Worm (Caenorhabditis elegans) whole organism, L2 larva: ENCODE measurements around the gene F41C3.7.
"Not testable (repeated sequence)": the region's sequence is repeated elsewhere in the genome, so short reads cannot be mapped to it uniquely, and the experiment has no call there.

Source experiments
- C34F6.9 ChIP-seq: fragments of 150-350 bp; optimal IDR thresholded peaks from 2 replicates; lab custom pipeline; 2014; ENCODE audit warnings: missing biosample characterization, missing genetic modification characterization
- F13H6.1 ChIP-seq: sonication (generic microtip); optimal IDR thresholded peaks from 2 replicates; lab custom pipeline; 2016; ENCODE audit warnings: missing genetic modification characterization, missing compliant biosample characterization
- Y55F3AM.14 ChIP-seq: fragments of 200-800 bp; sonication (Bioruptor generic); optimal IDR thresholded peaks from 2 replicates; lab custom pipeline; 2018; ENCODE audit warnings: mild to moderate bottlenecking, missing genetic modification characterization, missing compliant biosample characterization
- ZK546.5 ChIP-seq: sonication (generic microtip); optimal IDR thresholded peaks from 2 replicates; lab custom pipeline; 2017; ENCODE audit warnings: missing biosample characterization, missing genetic modification characterization
- alr-1 ChIP-seq: fragments of 150-350 bp; optimal IDR thresholded peaks from 2 replicates; lab custom pipeline; 2014; ENCODE audit warnings: missing biosample characterization, missing genetic modification characterization
- ama-1 ChIP-seq: fragments of 150-350 bp; optimal IDR thresholded peaks from 2 replicates; lab custom pipeline; 2018; ENCODE audit warnings: inconsistent platforms
- blmp-1 ChIP-seq: sonication (generic microtip); optimal IDR thresholded peaks from 2 replicates; lab custom pipeline; 2017; ENCODE audit warnings: missing genetic modification characterization, mild to moderate bottlenecking, missing compliant biosample characterization, antibody characterized with exemption, moderate library complexity; ENCODE audit not compliant: insufficient read depth
- ceh-16 ChIP-seq: fragments of 150-350 bp; optimal IDR thresholded peaks from 2 replicates; lab custom pipeline; 2014; ENCODE audit warnings: missing biosample characterization, missing genetic modification characterization
- crh-2 ChIP-seq: sonication (generic microtip); optimal IDR thresholded peaks from 2 replicates; lab custom pipeline; 2017; ENCODE audit warnings: missing biosample characterization, missing genetic modification characterization
- dmd-4 ChIP-seq: sonication (generic microtip); optimal IDR thresholded peaks from 2 replicates; lab custom pipeline; 2017; ENCODE audit warnings: missing biosample characterization, missing genetic modification characterization
- egl-27 ChIP-seq: sonication (generic microtip); optimal IDR thresholded peaks from 3 replicates; lab custom pipeline; 2017; ENCODE audit warnings: missing biosample characterization, missing genetic modification reagents, missing genetic modification characterization
- fos-1 ChIP-seq: fragments of 150-350 bp; optimal IDR thresholded peaks from 2 replicates; lab custom pipeline; 2014; ENCODE audit warnings: missing biosample characterization, missing genetic modification characterization
- gmeb-1 ChIP-seq: fragments of 150-350 bp; optimal IDR thresholded peaks from 2 replicates; lab custom pipeline; 2014; ENCODE audit warnings: missing biosample characterization, missing genetic modification characterization
- lin-11 ChIP-seq: fragments of 150-350 bp; sonication (generic microtip); optimal IDR thresholded peaks from 2 replicates; lab custom pipeline; 2014; ENCODE audit warnings: missing biosample characterization, missing genetic modification characterization, inconsistent platforms, mixed read lengths
- lin-13 ChIP-seq: fragments of 150-350 bp; optimal IDR thresholded peaks from 2 replicates; lab custom pipeline; 2014; ENCODE audit warnings: missing biosample characterization, missing genetic modification reagents, missing genetic modification characterization
- lsy-2 ChIP-seq, 2 experiments: fragments of 150-350 bp in 1 of 2; sonication (generic microtip) in 1 of 2; optimal IDR thresholded peaks; 2 replicates each; lab custom pipeline; 2014 to 2017; ENCODE audit warnings: missing biosample characterization in 2 of 2, missing genetic modification characterization in 2 of 2
- mbf-1 ChIP-seq: sonication (generic microtip); optimal IDR thresholded peaks from 2 replicates; lab custom pipeline; 2017; ENCODE audit warnings: missing biosample characterization, missing genetic modification characterization
- mdl-1 ChIP-seq, 2 experiments: fragments of 150-350 bp in 1 of 2; sonication (generic microtip) in 1 of 2; optimal IDR thresholded peaks; 2 replicates each; lab custom pipeline; 2017; ENCODE audit warnings: missing biosample characterization in 2 of 2, missing genetic modification characterization in 2 of 2
- nhr-12 ChIP-seq: fragments of 150-350 bp; optimal IDR thresholded peaks from 2 replicates; lab custom pipeline; 2014; ENCODE audit warnings: missing biosample characterization, missing genetic modification characterization
- nhr-129 ChIP-seq: fragments of 150-350 bp; optimal IDR thresholded peaks from 2 replicates; lab custom pipeline; 2014; ENCODE audit warnings: missing biosample characterization, missing genetic modification characterization
- nhr-21 ChIP-seq: fragments of 150-350 bp; optimal IDR thresholded peaks from 2 replicates; lab custom pipeline; 2014; ENCODE audit warnings: missing biosample characterization, missing genetic modification characterization
- nhr-23 ChIP-seq: fragments of 150-350 bp; optimal IDR thresholded peaks from 2 replicates; lab custom pipeline; 2014; ENCODE audit warnings: missing biosample characterization, missing genetic modification reagents, missing genetic modification characterization
- nhr-25 ChIP-seq: fragments of 150-350 bp; sonication (generic microtip); optimal IDR thresholded peaks from 3 replicates; lab custom pipeline; 2014; ENCODE audit warnings: missing biosample characterization, missing genetic modification characterization
- nhr-6 ChIP-seq: fragments of 150-350 bp; optimal IDR thresholded peaks from 2 replicates; lab custom pipeline; 2014; ENCODE audit warnings: missing biosample characterization, missing genetic modification characterization
- nhr-77 ChIP-seq: fragments of 150-350 bp; optimal IDR thresholded peaks from 2 replicates; lab custom pipeline; 2014; ENCODE audit warnings: missing biosample characterization, missing genetic modification characterization
- sem-4 ChIP-seq: fragments of 150-350 bp; optimal IDR thresholded peaks from 2 replicates; lab custom pipeline; 2014; ENCODE audit warnings: missing biosample characterization, missing genetic modification reagents, missing genetic modification characterization
- skn-1 ChIP-seq: sonication (generic microtip); optimal IDR thresholded peaks from 2 replicates; lab custom pipeline; 2017; ENCODE audit warnings: missing biosample characterization, missing genetic modification characterization
- sma-3 ChIP-seq: sonication (generic microtip); optimal IDR thresholded peaks from 2 replicates; lab custom pipeline; 2016; ENCODE audit warnings: missing genetic modification reagents, missing genetic modification characterization, missing compliant biosample characterization
- sma-9 ChIP-seq, 2 experiments: fragments of 150-350 bp in 1 of 2; sonication (generic microtip) in 1 of 2; optimal IDR thresholded peaks; 2 replicates each; lab custom pipeline; 2014 to 2016; ENCODE audit warnings: missing genetic modification characterization in 2 of 2, mild to moderate bottlenecking in 1 of 2, missing biosample characterization in 1 of 2, missing compliant biosample characterization in 1 of 2, missing genetic modification reagents in 1 of 2, moderate library complexity in 1 of 2
- snpc-4 ChIP-seq: fragments of 150-350 bp; optimal IDR thresholded peaks from 2 replicates; lab custom pipeline; 2014; ENCODE audit warnings: missing biosample characterization, missing genetic modification characterization
- unc-39 ChIP-seq: fragments of 150-350 bp; optimal IDR thresholded peaks from 2 replicates; lab custom pipeline; 2014; ENCODE audit warnings: missing biosample characterization, missing genetic modification characterization
- unc-55 ChIP-seq: fragments of 150-350 bp; sonication (generic microtip); optimal IDR thresholded peaks from 3 replicates; lab custom pipeline; 2014; ENCODE audit warnings: missing biosample characterization, missing genetic modification reagents, missing genetic modification characterization
- zag-1 ChIP-seq: fragments of 150-350 bp; optimal IDR thresholded peaks from 2 replicates; lab custom pipeline; 2014; ENCODE audit warnings: missing biosample characterization, missing genetic modification characterization
- ztf-1 ChIP-seq: fragments of 200-800 bp; sonication (Bioruptor generic); conservative IDR thresholded peaks from 2 replicates; pipeline ENCODE4 v1.3.6; 2022; ENCODE audit warnings: missing genetic modification characterization, missing compliant biosample characterization
- ztf-11 ChIP-seq: sonication (generic microtip); optimal IDR thresholded peaks from 2 replicates; lab custom pipeline; 2017; ENCODE audit warnings: missing biosample characterization, missing genetic modification characterization
- ztf-4 ChIP-seq: fragments of 150-350 bp; optimal IDR thresholded peaks from 2 replicates; lab custom pipeline; 2014; ENCODE audit warnings: missing biosample characterization, missing genetic modification characterization

Gene F41C3.7

ce11 chrII:4698266-4698771 is 31.5 kb upstream of the F41C3.7 start, which contains the start of the genes rpn-5 and scc-1 (continued):
- TF ChIP-seq ztf-4 (tag; lab: Kevin White, UChicago): no peak
- TF ChIP-seq crh-2: peak; percentile 84
- no peak for TF ChIP-seq ztf-1 (GFP tag; lab: Robert Waterston, UW)
- TF ChIP-seq Y55F3AM.14 (GFP tag; lab: Kevin White, UChicago): no peak
- peak; percentile 4 for TF ChIP-seq sem-4 (tag; lab: Kevin White, UChicago)
- TF ChIP-seq gmeb-1 (tag; lab: Kevin White, UChicago): peak; percentile 91
- TF ChIP-seq ztf-11: no peak
- peak; percentile 33 for TF ChIP-seq egl-27
- TF ChIP-seq nhr-12 (tag; lab: Kevin White, UChicago): no peak
- TF ChIP-seq nhr-25: peak; percentile 67
- TF ChIP-seq zag-1 (tag; lab: Kevin White, UChicago): no peak
- TF ChIP-seq lin-11 (tag; lab: Kevin White, UChicago): peak; percentile 53
- peak; percentile 70 for TF ChIP-seq nhr-21 (tag; lab: Kevin White, UChicago)
- TF ChIP-seq skn-1 (tag; lab: Kevin White, UChicago): peak; percentile 98
- TF ChIP-seq F13H6.1 (tag; lab: Kevin White, UChicago): peak; percentile 25
- TF ChIP-seq nhr-129 (tag; lab: Kevin White, UChicago): peak; percentile 81
- TF ChIP-seq, all 48 proteins: peak for 22

ce11 chrII:4701482-4702119 is 28.2 kb upstream of the F41C3.7 start, which contains the start of gene unc-85:
Gene unc-85 (plus strand): TSS chrII:4702069.
- TF ChIP-seq unc-55 (GFP tag; lab: Kevin White, UChicago) (peak; percentile 69), lin-13 (peak; percentile 65), sma-9 (GFP tag; optimal IDR thresholded peaks at IDR 0.05; lab: Kevin White, UChicago) (peak; percentile 22), C34F6.9 (peak; percentile 62), gmeb-1 (tag; lab: Kevin White, UChicago) (peak; percentile 58), nhr-21 (tag; lab: Kevin White, UChicago) (peak; percentile 17), nhr-129 (tag; lab: Kevin White, UChicago) (peak; percentile 71), nhr-6 (tag; lab: Kevin White, UChicago) (peak; percentile 22), mdl-1 (tag; optimal IDR thresholded peaks at IDR 0.05; lab: Kevin White, UChicago) (peak in 1 of 2 experiments; percentile 44), lin-11 (tag; lab: Kevin White, UChicago) (peak; percentile 23), F13H6.1 (tag; lab: Kevin White, UChicago) (peak; percentile 80), crh-2 (peak; percentile 73), lsy-2 (tag; optimal IDR thresholded peaks at IDR 0.05; lab: Kevin White, UChicago) (peak; percentile 66 to 89), nhr-25 (peak; percentile 69), sma-3 (GFP tag; lab: Kevin White, UChicago) (peak; percentile 78)
- TF ChIP-seq sma-9 (tag; optimal IDR thresholded peaks at IDR 0.05; lab: Kevin White, UChicago): not testable (repeated sequence)
- TF ChIP-seq, all 48 proteins: peak for 15; not testable (repeated sequence) for 33

ce11 chrII:4703011-4703410 is 26.8 kb upstream of the F41C3.7 start:
- TF ChIP-seq dmd-4: no peak
- TF ChIP-seq blmp-1 (tag; lab: Kevin White, UChicago): no peak
- no peak for TF ChIP-seq nhr-77 (tag; lab: Kevin White, UChicago)
- TF ChIP-seq lsy-2 (tag; optimal IDR thresholded peaks at IDR 0.05; lab: Kevin White, UChicago): no peak
- no peak for TF ChIP-seq nhr-129 (tag; lab: Kevin White, UChicago)
- TF ChIP-seq ceh-16 (tag; lab: Kevin White, UChicago): no peak
- no peak for TF ChIP-seq fos-1 (tag; lab: Kevin White, UChicago)
- no peak for TF ChIP-seq mdl-1 (tag; optimal IDR thresholded peaks at IDR 0.05; lab: Kevin White, UChicago)
- TF ChIP-seq zag-1 (tag; lab: Kevin White, UChicago): no peak
- TF ChIP-seq ZK546.5 (tag; lab: Kevin White, UChicago): no peak
- no peak for TF ChIP-seq unc-55 (GFP tag; lab: Kevin White, UChicago)
- TF ChIP-seq crh-2: no peak
- TF ChIP-seq snpc-4: no peak
- no peak for TF ChIP-seq nhr-23
- no peak for TF ChIP-seq nhr-21 (tag; lab: Kevin White, UChicago)

- TF ChIP-seq sma-9 (GFP tag; optimal IDR thresholded peaks at IDR 0.05; lab: Kevin White, UChicago) (peak; percentile 22), sma-9 (tag; optimal IDR thresholded peaks at IDR 0.05; lab: Kevin White, UChicago) (no peak), sem-4 (tag; lab: Kevin White, UChicago) (no peak), unc-55 (GFP tag; lab: Kevin White, UChicago) (peak; percentile 67), crh-2 (peak; percentile 52), lsy-2 (tag; optimal IDR thresholded peaks at IDR 0.05; lab: Kevin White, UChicago) (peak; percentile 86 to 97), gmeb-1 (tag; lab: Kevin White, UChicago) (peak; percentile 69), nhr-25 (peak; percentile 41), nhr-23 (no peak), F13H6.1 (tag; lab: Kevin White, UChicago) (peak; percentile 35), ama-1 (peak; percentile 25), nhr-129 (tag; lab: Kevin White, UChicago) (peak; percentile 29), lin-11 (tag; lab: Kevin White, UChicago) (peak; percentile 45), skn-1 (tag; lab: Kevin White, UChicago) (no peak), nhr-21 (tag; lab: Kevin White, UChicago) (peak; percentile 7), unc-39 (tag; lab: Kevin White, UChicago) (no peak), Y55F3AM.14 (GFP tag; lab: Kevin White, UChicago) (no peak), ztf-4 (tag; lab: Kevin White, UChicago) (no peak), mbf-1 (no peak), egl-27 (peak; percentile 23), sma-3 (GFP tag; lab: Kevin White, UChicago) (peak; percentile 47), alr-1 (tag; lab: Kevin White, UChicago) (no peak), ceh-16 (tag; lab: Kevin White, UChicago) (no peak), C34F6.9 (peak; percentile 82), fos-1 (tag; lab: Kevin White, UChicago) (peak; percentile 69)
- TF ChIP-seq, all 48 proteins: peak for 15
Measured at ce11 chrII:4706359-4706871, 23.4 kb upstream of the F41C3.7 start, which contains the start of the genes F10G7.9 and tsn-1. Gene F10G7.9 (minus strand): TSS chrII:4706485. Gene tsn-1 (plus strand): TSS chrII:4706821.
